Fruit fly (Drosophila melanogaster): ENCODE data around the gene Eip78C.
A peak's percentile ranks its signal among the peaks of the same experiment; 100 is the strongest.

The Eip78C gene

dm6 chr3L:21216697-21217291 lies 9.6 kb upstream of the Eip78C start, which contains the start of the genes Trmt112 and Ilk (continued):
- TF ChIP-seq NFAT (GFP tag; IDR thresholded peaks at IDR 0.05): no peak
- peak; percentile 94 for TF ChIP-seq MESR4 (GFP tag; optimal IDR thresholded peaks at IDR 0.05)
- TF ChIP-seq CG6854 (GFP tag; optimal IDR thresholded peaks at IDR 0.05): no peak
- no peak for TF ChIP-seq dmrt99B (tag; optimal IDR thresholded peaks at IDR 0.05)
- no peak for TF ChIP-seq z (GFP tag; IDR thresholded peaks at IDR 0.05)
- no peak for TF ChIP-seq CG15696 (tag; optimal IDR thresholded peaks at IDR 0.05)
- TF ChIP-seq bab2 (GFP tag; optimal IDR thresholded peaks at IDR 0.05): no peak
- no peak for TF ChIP-seq CG4328 (GFP tag; optimal IDR thresholded peaks at IDR 0.05)
- peak; percentile 26 for TF ChIP-seq B-H2 (GFP tag; optimal IDR thresholded peaks at IDR 0.05)
- no peak for TF ChIP-seq CG2202 (tag; optimal IDR thresholded peaks at IDR 0.05)
- no peak for TF ChIP-seq CG6813 (GFP tag; optimal IDR thresholded peaks at IDR 0.05)
- no peak for TF ChIP-seq CG12104 (GFP tag; optimal IDR thresholded peaks at IDR 0.05)
- no peak for TF ChIP-seq CG34376 (GFP tag; optimal IDR thresholded peaks at IDR 0.05)
- no peak for TF ChIP-seq Sry-β (GFP tag; optimal IDR thresholded peaks at IDR 0.05)
- TF ChIP-seq Hey (tag; optimal IDR thresholded peaks at IDR 0.05): no peak
- TF ChIP-seq CG18476 (GFP tag; optimal IDR thresholded peaks at IDR 0.05): no peak
- TF ChIP-seq zen2 (GFP tag; IDR thresholded peaks at IDR 0.05; ENCODE audit: partially characterized antibody): peak; percentile 62
- no peak for TF ChIP-seq tgo (GFP tag; IDR thresholded peaks at IDR 0.05)
- no peak for TF ChIP-seq Rx (GFP tag; IDR thresholded peaks at IDR 0.05)
- TF ChIP-seq lola (GFP tag; optimal IDR thresholded peaks at IDR 0.05): no peak
- no peak for TF ChIP-seq CG9817 (tag; optimal IDR thresholded peaks at IDR 0.05)
- peak; percentile 65 for TF ChIP-seq CG12659 (GFP tag; optimal IDR thresholded peaks at IDR 0.05)
- TF ChIP-seq sob (GFP tag; IDR thresholded peaks at IDR 0.05): peak; percentile 35; the same call in 1 of the 2 replicates
- no peak for TF ChIP-seq CG11085 (GFP tag; IDR thresholded peaks at IDR 0.05)
- no peak for TF ChIP-seq CG4707 (GFP tag; optimal IDR thresholded peaks at IDR 0.05)
- TF ChIP-seq en (GFP tag; optimal IDR thresholded peaks at IDR 0.05): no peak
- TF ChIP-seq Usf (GFP tag; optimal IDR thresholded peaks at IDR 0.05): no peak
- no peak for TF ChIP-seq Lim3 (GFP tag; IDR thresholded peaks at IDR 0.05)
- no peak for TF ChIP-seq CG7786 (GFP tag; optimal IDR thresholded peaks at IDR 0.05)
- no peak for TF ChIP-seq NC2α (GFP tag; optimal IDR thresholded peaks at IDR 0.05)
- TF ChIP-seq so (GFP tag; IDR thresholded peaks at IDR 0.05): no peak
- TF ChIP-seq CG6765 (GFP tag; optimal IDR thresholded peaks at IDR 0.05): no peak
- no peak for TF ChIP-seq gsb (GFP tag; IDR thresholded peaks at IDR 0.05)
- TF ChIP-seq CG3281 (GFP tag; optimal IDR thresholded peaks at IDR 0.05): no peak
- TF ChIP-seq da (GFP tag; optimal IDR thresholded peaks at IDR 0.05): peak; percentile 57
- TF ChIP-seq HLHmδ (GFP tag; optimal IDR thresholded peaks at IDR 0.05): peak; percentile 13
- TF ChIP-seq Abd-B (GFP tag; optimal IDR thresholded peaks at IDR 0.05): peak; percentile 79
- TF ChIP-seq CG14860 (GFP tag; IDR thresholded peaks at IDR 0.05; ENCODE audit: partially characterized antibody): peak; percentile 63
- peak; percentile 51 for TF ChIP-seq CG14710 (tag; optimal IDR thresholded peaks at IDR 0.05)
- no peak for TF ChIP-seq CG15479 (GFP tag; optimal IDR thresholded peaks at IDR 0.05)
- TF ChIP-seq tin (GFP tag; optimal IDR thresholded peaks at IDR 0.05): no peak
- no peak for TF ChIP-seq Trl (optimal IDR thresholded peaks at IDR 0.05)
- TF ChIP-seq Trl (GFP tag; optimal IDR thresholded peaks at IDR 0.05): no peak
- no peak for TF ChIP-seq CG10462 (GFP tag; optimal IDR thresholded peaks at IDR 0.05)
- TF ChIP-seq CG2129 (GFP tag; IDR thresholded peaks at IDR 0.05; ENCODE audit: partially characterized antibody): peak; percentile 33; the same call in 1 of the 2 replicates
- peak; percentile 66; the same call in 1 of the 3 replicates for TF ChIP-seq CG34422 (GFP tag; IDR thresholded peaks at IDR 0.05)
- no peak for TF ChIP-seq BtbVII (GFP tag; optimal IDR thresholded peaks at IDR 0.05)
- no peak for TF ChIP-seq CG18619 (GFP tag; optimal IDR thresholded peaks at IDR 0.05)
- peak; percentile 88 for TF ChIP-seq tx (GFP tag; optimal IDR thresholded peaks at IDR 0.05)
- no peak for TF ChIP-seq grau (tag; optimal IDR thresholded peaks at IDR 0.05)

Data from whole organism, embryonic.